Fruit fly (Drosophila melanogaster) whole organism, embryonic: ENCODE results near the gene mat.

Experiments
- Aef1 ChIP-seq: fragments of 200-800 bp; sonication (Bioruptor generic); IDR thresholded peaks from 3 replicates; pipeline ENCODE4 v1.3.6; 2022; ENCODE audit warnings: missing biosample characterization, missing genetic modification characterization
- CG10147 ChIP-seq: fragments of 200-800 bp; sonication (Bioruptor generic); optimal IDR thresholded peaks from 2 replicates; lab custom pipeline; 2019; ENCODE audit warnings: missing biosample characterization, mild to moderate bottlenecking, missing genetic modification characterization, moderate library complexity
- CG11085 ChIP-seq: fragments of 200-800 bp; sonication (Bioruptor generic); IDR thresholded peaks from 2 replicates; pipeline ENCODE4 v1.3.6; 2022; ENCODE audit warnings: missing biosample characterization, missing genetic modification characterization
- CG11456 ChIP-seq: fragments of 200-800 bp; sonication (Bioruptor generic); IDR thresholded peaks from 3 replicates; pipeline ENCODE4 v1.3.6; 2022; ENCODE audit warnings: missing biosample characterization, missing genetic modification characterization
- CG15514 ChIP-seq: fragments of 200-800 bp; sonication (Bioruptor generic); optimal IDR thresholded peaks from 3 replicates; lab custom pipeline; 2017; ENCODE audit warnings: missing biosample characterization, missing genetic modification characterization, mild to moderate bottlenecking, moderate library complexity, missing genetic modification reagents
- CG1647 ChIP-seq: fragments of 200-800 bp; sonication (Bioruptor generic); optimal IDR thresholded peaks from 3 replicates; lab custom pipeline; 2016; ENCODE audit warnings: missing biosample characterization, missing genetic modification characterization
- CG18599 ChIP-seq: fragments of 200-800 bp; sonication (Bioruptor generic); optimal IDR thresholded peaks from 3 replicates; lab custom pipeline; 2017; ENCODE audit warnings: missing biosample characterization, missing genetic modification characterization, mild to moderate bottlenecking, moderate library complexity, missing genetic modification reagents
- CG2120 ChIP-seq: fragments of 200-800 bp; sonication (Bioruptor generic); optimal IDR thresholded peaks from 3 replicates; lab custom pipeline; 2016; ENCODE audit warnings: missing biosample characterization, missing genetic modification characterization
- CG2678 ChIP-seq: fragments of 200-800 bp; sonication (Bioruptor generic); optimal IDR thresholded peaks from 3 replicates; lab custom pipeline; 2019; ENCODE audit warnings: missing biosample characterization, mild to moderate bottlenecking, missing genetic modification characterization, moderate library complexity
- CG31224 ChIP-seq: fragments of 200-800 bp; sonication (Bioruptor generic); IDR thresholded peaks from 2 replicates; pipeline ENCODE4 v1.3.6; 2022; ENCODE audit warnings: missing biosample characterization, missing genetic modification characterization
- CG32532 ChIP-seq: fragments of 200-800 bp; sonication (Bioruptor generic); IDR thresholded peaks from 2 replicates; pipeline ENCODE4 v1.3.6; 2022; ENCODE audit warnings: missing biosample characterization, missing genetic modification characterization
- CG3281 ChIP-seq: fragments of 200-800 bp; sonication (Bioruptor generic); optimal IDR thresholded peaks from 3 replicates; lab custom pipeline; 2017; ENCODE audit warnings: missing biosample characterization, mild to moderate bottlenecking, missing genetic modification characterization
- CG7372 ChIP-seq: fragments of 200-800 bp; sonication (Bioruptor generic); IDR thresholded peaks from 2 replicates; pipeline ENCODE4 v1.3.6; 2022; ENCODE audit warnings: missing biosample characterization, missing genetic modification characterization
- CG7786 ChIP-seq: fragments of 200-800 bp; sonication (Bioruptor generic); optimal IDR thresholded peaks from 2 replicates; lab custom pipeline; 2016; ENCODE audit warnings: missing biosample characterization, missing genetic modification characterization
- CG8290 ChIP-seq, 3 experiments: fragments of 200-800 bp; sonication (Bioruptor generic); optimal IDR thresholded peaks; 2 replicates each; lab custom pipeline; 2016 to 2019; ENCODE audit warnings: missing biosample characterization in 3 of 3, missing genetic modification characterization in 3 of 3, mild to moderate bottlenecking in 2 of 3, moderate library complexity in 1 of 3
- CG8924 ChIP-seq: fragments of 200-800 bp; optimal IDR thresholded peaks from 3 replicates; lab custom pipeline; 2019; ENCODE audit warnings: missing biosample characterization, mild to moderate bottlenecking, missing genetic modification characterization, moderate library complexity
- CG8944 ChIP-seq: fragments of 200-800 bp; sonication (Bioruptor generic); optimal IDR thresholded peaks from 3 replicates; lab custom pipeline; 2016; ENCODE audit warnings: missing biosample characterization, missing genetic modification characterization
- CG9932 ChIP-seq: fragments of 200-800 bp; sonication (Bioruptor generic); IDR thresholded peaks from 2 replicates; pipeline ENCODE4 v1.3.6; 2022; ENCODE audit warnings: missing biosample characterization, missing genetic modification characterization
- Dbx ChIP-seq: fragments of 200-800 bp; sonication (Bioruptor generic); IDR thresholded peaks from 3 replicates; pipeline ENCODE4 v1.3.6; 2022; ENCODE audit warnings: missing biosample characterization, missing genetic modification characterization
- Drgx ChIP-seq: fragments of 200-800 bp; sonication (Bioruptor generic); IDR thresholded peaks from 2 replicates; pipeline ENCODE4 v1.3.6; 2022; ENCODE audit warnings: missing biosample characterization, missing genetic modification characterization
- Fer3 ChIP-seq: fragments of 200-800 bp; sonication (Bioruptor generic); optimal IDR thresholded peaks from 2 replicates; lab custom pipeline; 2018; ENCODE audit warnings: missing biosample characterization, mild to moderate bottlenecking, missing genetic modification characterization, moderate library complexity
- GATAe ChIP-seq: fragments of 200-800 bp; sonication (Bioruptor generic); conservative IDR thresholded peaks from 2 replicates; pipeline ENCODE4 v1.3.6; 2022; ENCODE audit warnings: missing biosample characterization, missing genetic modification characterization
- Hr78 ChIP-seq, 2 experiments: fragments of 200-800 bp in 1 of 2; fragments of >200 bp in 1 of 2; sonication (Bioruptor generic) in 1 of 2; optimal IDR thresholded peaks; 2 replicates each; lab custom pipeline; 2017 to 2019; ENCODE audit warnings: missing biosample characterization in 2 of 2, missing genetic modification characterization in 2 of 2, mild to moderate bottlenecking in 1 of 2, moderate library complexity in 1 of 2
- MBD-R2 ChIP-seq: fragments of 200-800 bp; sonication (Bioruptor generic); IDR thresholded peaks from 2 replicates; pipeline ENCODE4 v1.3.6; 2022; ENCODE audit warnings: missing biosample characterization, missing genetic modification characterization
- Med ChIP-seq: fragments of 200-800 bp; sonication (Bioruptor generic); peaks from one replicate; lab custom pipeline; 2016; ENCODE audit warnings: missing biosample characterization, missing genetic modification characterization, mild to moderate bottlenecking, inconsistent platforms, moderate library complexity
- Meics ChIP-seq: fragments of 200-800 bp; sonication (Bioruptor generic); optimal IDR thresholded peaks from 2 replicates; lab custom pipeline; 2017; ENCODE audit warnings: missing biosample characterization, mild to moderate bottlenecking, missing genetic modification characterization
- Mrtf ChIP-seq: fragments of 200-800 bp; sonication (Bioruptor generic); IDR thresholded peaks from 3 replicates; pipeline ENCODE4 v1.3.6; 2022; ENCODE audit warnings: missing biosample characterization, missing genetic modification characterization
- Rfx ChIP-seq: fragments of 200-800 bp; sonication (Bioruptor generic); IDR thresholded peaks from 2 replicates; pipeline ENCODE4 v1.3.6; 2022; ENCODE audit warnings: missing biosample characterization, missing genetic modification characterization
- Taf1 ChIP-seq: fragments of 200-800 bp; sonication (Bioruptor generic); IDR thresholded peaks from 2 replicates; pipeline ENCODE4 v1.3.6; 2022; ENCODE audit warnings: missing biosample characterization, missing genetic modification characterization
- YL-1 ChIP-seq: fragments of 200-800 bp; sonication (Bioruptor generic); optimal IDR thresholded peaks from 3 replicates; lab custom pipeline; 2017; ENCODE audit warnings: missing biosample characterization, mild to moderate bottlenecking, missing genetic modification characterization
- ara ChIP-seq: fragments of 200-800 bp; sonication (Bioruptor generic); IDR thresholded peaks from 2 replicates; pipeline ENCODE4 v1.3.6; 2022; ENCODE audit warnings: missing biosample characterization, missing genetic modification characterization
- caup ChIP-seq: fragments of 200-800 bp; sonication (Bioruptor generic); optimal IDR thresholded peaks from 3 replicates; lab custom pipeline; 2017; ENCODE audit warnings: missing biosample characterization, mild to moderate bottlenecking, missing genetic modification characterization, moderate library complexity; ENCODE audit not compliant: severe bottlenecking
- chinmo ChIP-seq: fragments of 200-800 bp; sonication (Bioruptor generic); IDR thresholded peaks from 4 replicates; pipeline ENCODE4 v1.3.6; 2022; ENCODE audit warnings: missing biosample characterization, missing genetic modification characterization; ENCODE audit not compliant: partially characterized antibody
- dpn ChIP-seq, 2 experiments: fragments of 200-800 bp; sonication (Bioruptor generic); optimal IDR thresholded peaks; 3 replicates each; lab custom pipeline; 2016; ENCODE audit warnings: missing biosample characterization in 2 of 2, missing genetic modification characterization in 2 of 2
- dysf ChIP-seq: fragments of 200-800 bp; sonication (Bioruptor generic); IDR thresholded peaks from 3 replicates; pipeline ENCODE4 v1.3.6; 2022; ENCODE audit warnings: missing biosample characterization, missing genetic modification characterization
- hkb ChIP-seq, 2 experiments: fragments of 200-800 bp in 1 of 2; fragments of >200 bp in 1 of 2; sonication (Bioruptor generic) in 1 of 2; IDR thresholded peaks in 1 of 2; optimal IDR thresholded peaks in 1 of 2; 2 replicates each; pipeline versions ENCODE4 v1.3.6 to Lab custom; 2017 to 2022; ENCODE audit warnings: missing biosample characterization in 1 of 2, missing genetic modification characterization in 1 of 2
- lab ChIP-seq: fragments of 200-800 bp; sonication (Bioruptor generic); optimal IDR thresholded peaks from 3 replicates; lab custom pipeline; 2017; ENCODE audit warnings: missing biosample characterization, missing genetic modification characterization, mild to moderate bottlenecking, moderate library complexity, missing genetic modification reagents
- lmd ChIP-seq: fragments of 200-800 bp; sonication (Bioruptor generic); IDR thresholded peaks from 2 replicates; pipeline ENCODE4 v1.3.6; 2022; ENCODE audit warnings: missing biosample characterization, missing genetic modification characterization
- mam ChIP-seq: fragments of 200-800 bp; sonication (Bioruptor generic); optimal IDR thresholded peaks from 3 replicates; lab custom pipeline; 2016; ENCODE audit warnings: missing biosample characterization, missing genetic modification characterization
- pan ChIP-seq, 4 experiments: fragments of >200 bp in 3 of 4; fragments of 200-800 bp in 1 of 4; sonication (Bioruptor generic) in 1 of 4; optimal IDR thresholded peaks in 3 of 4; IDR thresholded peaks in 1 of 4; 2 replicates each; pipeline versions ENCODE4 v1.3.6 to Lab custom; 2017 to 2022; ENCODE audit warnings: missing biosample characterization in 2 of 4, missing genetic modification characterization in 2 of 4, mixed read lengths in 1 of 4
- phol ChIP-seq: fragments of 200-800 bp; sonication (Bioruptor generic); optimal IDR thresholded peaks from 3 replicates; lab custom pipeline; 2018; ENCODE audit warnings: missing biosample characterization, mild to moderate bottlenecking, missing genetic modification characterization, moderate library complexity
- scrt ChIP-seq: fragments of 200-800 bp; sonication (Bioruptor generic); optimal IDR thresholded peaks from 2 replicates; lab custom pipeline; 2018; ENCODE audit warnings: missing biosample characterization, mild to moderate bottlenecking, missing genetic modification characterization, moderate library complexity
- sob ChIP-seq: fragments of 200-800 bp; sonication (Bioruptor generic); IDR thresholded peaks from 2 replicates; pipeline ENCODE4 v1.3.6; 2022; ENCODE audit warnings: missing biosample characterization, missing genetic modification characterization
- vvl ChIP-seq: fragments of 200-800 bp; sonication (Bioruptor generic); IDR thresholded peaks from 2 replicates; pipeline ENCODE4 v1.3.6; 2022; ENCODE audit warnings: missing biosample characterization, missing genetic modification characterization
- zfh1 ChIP-seq: fragments of 200-800 bp; sonication (Bioruptor generic); IDR thresholded peaks from 3 replicates; pipeline ENCODE4 v1.3.6; 2022; ENCODE audit warnings: missing biosample characterization, missing genetic modification characterization

Gene mat

dm6 chr3L:883786-884185, 18.9 kb upstream of the mat start:
- TF ChIP-seq CG1647 (GFP tag; lab: Kevin White, UChicago) = no peak
- peak; percentile 20 for TF ChIP-seq CG15514 (GFP tag; lab: Kevin White, UChicago)
- peak; percentile 12; the same call in 1 of the 2 replicates for TF ChIP-seq CG7372 (GFP tag; lab: Robert Waterston, UW)
- no peak for TF ChIP-seq CG10147
- TF ChIP-seq chinmo (GFP tag; lab: Robert Waterston, UW) = 0 out of 4 replicates have a peak, but pooled peaks have one; percentile 10

dm6 chr3L:884239-884638, 18.5 kb upstream of the mat start:
- TF ChIP-seq CG31224 (GFP tag; lab: Robert Waterston, UW) (0 out of 2 replicates have a peak, but pooled peaks have one; percentile 25), scrt (GFP tag; lab: Kevin White, UChicago) (peak; percentile 75), GATAe (0 out of 2 replicates have a peak, but pooled peaks have one; percentile 10), Hr78 (GFP tag; optimal IDR thresholded peaks at IDR 0.05; lab: Kevin White, UChicago) (no peak), CG2678 (tag; lab: Kevin White, UChicago) (peak; percentile 27), Rfx (peak; percentile 66), CG2120 (peak; percentile 5), CG8924 (tag; lab: Kevin White, UChicago) (no peak), caup (GFP tag; lab: Kevin White, UChicago) (peak; percentile 28), CG32532 (peak; percentile 58), Meics (GFP tag; lab: Kevin White, UChicago) (peak; percentile 33), Mrtf (peak; percentile 10; the same call in 1 of the 3 replicates), dysf (peak; percentile 40; the same call in 1 of the 3 replicates), sob (GFP tag; lab: Robert Waterston, UW) (peak; percentile 23; the same call in 1 of the 2 replicates), ara (no peak), CG9932 (GFP tag; lab: Robert Waterston, UW) (peak; percentile 23; the same call in 1 of the 2 replicates), CG11085 (GFP tag; lab: Robert Waterston, UW) (no peak), Taf1 (peak; percentile 7; the same call in 1 of the 2 replicates), chinmo (GFP tag; lab: Robert Waterston, UW) (0 out of 4 replicates have a peak, but pooled peaks have one; percentile 2), YL-1 (no peak), lab (GFP tag; lab: Kevin White, UChicago) (peak; percentile 46), dpn (GFP tag; optimal IDR thresholded peaks at IDR 0.05; lab: Kevin White, UChicago) (peak in 1 of 2 experiments; percentile 8), CG7786 (GFP tag; lab: Kevin White, UChicago) (no peak), CG11456 (GFP tag; lab: Robert Waterston, UW) (0 out of 3 replicates have a peak, but pooled peaks have one; percentile 4), CG3281 (GFP tag; lab: Kevin White, UChicago) (peak; percentile 15), CG18599 (GFP tag; lab: Kevin White, UChicago) (peak; percentile 66), vvl (GFP tag; lab: Robert Waterston, UW) (peak; percentile 30; the same call in 1 of the 2 replicates), Dbx (GFP tag; lab: Robert Waterston, UW) (peak; percentile 54; the same call in 2 of the 3 replicates), Fer3 (peak; percentile 23), CG8290 (GFP tag; optimal IDR thresholded peaks at IDR 0.05; lab: Kevin White, UChicago) (no peak), CG8290 (tag; optimal IDR thresholded peaks at IDR 0.05; lab: Kevin White, UChicago) (no peak), CG8944 (no peak), Med (peak; percentile 84), phol (tag; lab: Kevin White, UChicago) (no peak), MBD-R2 (GFP tag; lab: Robert Waterston, UW) (0 out of 2 replicates have a peak, but pooled peaks have one; percentile 16), Drgx (GFP tag; lab: Robert Waterston, UW) (peak; percentile 24; the same call in 1 of the 2 replicates), Aef1 (GFP tag; lab: Robert Waterston, UW) (peak; percentile 40; the same call in 1 of the 3 replicates), mam (peak; percentile 26), lmd (GFP tag; lab: Robert Waterston, UW) (peak; percentile 25; the same call in 1 of the 2 replicates), pan (optimal IDR thresholded peaks at IDR 0.05; lab: Kevin White, UChicago) (no peak), pan (GFP tag; optimal IDR thresholded peaks at IDR 0.05 in 1 of 2, IDR thresholded peaks at IDR 0.05 in 1 of 2) (peak in 1 of 2 experiments; percentile 27), hkb (optimal IDR thresholded peaks at IDR 0.05; lab: Kevin White, UChicago) (no peak), hkb (GFP tag; IDR thresholded peaks at IDR 0.05; lab: Robert Waterston, UW) (0 out of 2 replicates have a peak, but pooled peaks have one; percentile 42), zfh1 (GFP tag; lab: Robert Waterston, UW) (peak; percentile 13; the same call in 1 of the 3 replicates)
